Worm (Caenorhabditis elegans): ENCODE results near the gene R11E3.1.

- TF ChIP-seq pha-4 (tag; optimal IDR thresholded peaks at IDR 0.05) (no peak), blmp-1 (tag; optimal IDR thresholded peaks at IDR 0.05) (no peak), lsy-2 (tag; optimal IDR thresholded peaks at IDR 0.05) (no peak), ztf-11 (tag; optimal IDR thresholded peaks at IDR 0.05) (no peak)
Observed at ce11 chrIV:4807219-4807618, 17.7 kb downstream of the R11E3.1 start, which contains the start of gene H06H21.11.

Measured in whole organism, mixed stage, embryonic.